Fruit fly (Drosophila melanogaster) whole organism, embryonic: ENCODE results near the gene Acf.

ENCODE experiments used
- Bgb ChIP-seq: fragments of 200-800 bp; sonication (Bioruptor generic); IDR thresholded peaks from 2 replicates; pipeline ENCODE4 v1.3.6; 2022; ENCODE audit warnings: missing biosample characterization, missing genetic modification characterization; ENCODE audit not compliant: partially characterized antibody
- C15 ChIP-seq: fragments of 200-800 bp; sonication (Bioruptor generic); IDR thresholded peaks from 3 replicates; pipeline ENCODE4 v1.3.6; 2022; ENCODE audit warnings: missing biosample characterization, missing genetic modification characterization
- CG10321 ChIP-seq: fragments of 200-800 bp; sonication (Bioruptor generic); IDR thresholded peaks from 2 replicates; pipeline ENCODE4 v1.3.6; 2022; ENCODE audit warnings: missing biosample characterization, missing genetic modification characterization
- CG10366 ChIP-seq: fragments of 200-800 bp; sonication (Bioruptor generic); IDR thresholded peaks from 2 replicates; pipeline ENCODE4 v1.3.6; 2022; ENCODE audit warnings: missing biosample characterization, missing genetic modification characterization
- CG12942 ChIP-seq: fragments of 200-800 bp; sonication (Bioruptor generic); optimal IDR thresholded peaks from 3 replicates; lab custom pipeline; 2016; ENCODE audit warnings: missing biosample characterization, missing genetic modification characterization
- CG13624 ChIP-seq: fragments of 200-800 bp; sonication (Bioruptor generic); optimal IDR thresholded peaks from 2 replicates; lab custom pipeline; 2016; ENCODE audit warnings: missing biosample characterization, missing genetic modification characterization
- CG14441 ChIP-seq: fragments of 200-800 bp; sonication (Bioruptor generic); IDR thresholded peaks from 2 replicates; pipeline ENCODE4 v1.3.6; 2022; ENCODE audit warnings: missing biosample characterization, missing genetic modification characterization
- CG14710 ChIP-seq: fragments of 200-800 bp; sonication (Bioruptor generic); optimal IDR thresholded peaks from 3 replicates; lab custom pipeline; 2019; ENCODE audit warnings: missing biosample characterization, mild to moderate bottlenecking, missing genetic modification characterization, moderate library complexity
- CG15011 ChIP-seq: fragments of 200-800 bp; sonication (Bioruptor generic); optimal IDR thresholded peaks from 3 replicates; lab custom pipeline; 2018; ENCODE audit warnings: missing biosample characterization, mild to moderate bottlenecking, missing genetic modification characterization
- CG15696 ChIP-seq: fragments of 200-800 bp; sonication (Bioruptor generic); optimal IDR thresholded peaks from 2 replicates; lab custom pipeline; 2019; ENCODE audit warnings: missing biosample characterization, mild to moderate bottlenecking, missing genetic modification characterization, moderate library complexity
- CG1792 ChIP-seq: fragments of 200-800 bp; sonication (Bioruptor generic); optimal IDR thresholded peaks from 2 replicates; lab custom pipeline; 2016; ENCODE audit warnings: missing biosample characterization, missing genetic modification characterization
- CG18476 ChIP-seq: fragments of 200-800 bp; sonication (Bioruptor generic); optimal IDR thresholded peaks from 2 replicates; lab custom pipeline; 2016; ENCODE audit warnings: missing biosample characterization, mild to moderate bottlenecking, missing genetic modification characterization
- CG32767 ChIP-seq: fragments of 200-800 bp; sonication (Bioruptor generic); IDR thresholded peaks from 2 replicates; pipeline ENCODE4 v1.3.6; 2022; ENCODE audit warnings: missing biosample characterization, missing genetic modification characterization
- CG3838 ChIP-seq: fragments of 200-800 bp; sonication (Bioruptor generic); optimal IDR thresholded peaks from 3 replicates; lab custom pipeline; 2016; ENCODE audit warnings: missing biosample characterization, missing genetic modification characterization
- CG5953 ChIP-seq: fragments of 200-800 bp; sonication (Bioruptor generic); IDR thresholded peaks from 2 replicates; pipeline ENCODE4 v1.3.6; 2022; ENCODE audit warnings: missing biosample characterization, missing genetic modification characterization
- CG6175 ChIP-seq: fragments of 200-800 bp; sonication (Bioruptor generic); IDR thresholded peaks from 3 replicates; pipeline ENCODE4 v1.3.6; 2022; ENCODE audit warnings: missing biosample characterization, missing genetic modification characterization
- CG7928 ChIP-seq: fragments of 200-800 bp; sonication (Bioruptor generic); optimal IDR thresholded peaks from 2 replicates; lab custom pipeline; 2017; ENCODE audit warnings: missing biosample characterization, mild to moderate bottlenecking, missing genetic modification characterization
- CG8478 ChIP-seq: fragments of >200 bp; optimal IDR thresholded peaks from 2 replicates; lab custom pipeline; 2018
- CG9797 ChIP-seq: fragments of 200-800 bp; sonication (Bioruptor generic); optimal IDR thresholded peaks from 3 replicates; lab custom pipeline; 2018; ENCODE audit warnings: missing biosample characterization, mild to moderate bottlenecking, missing genetic modification characterization
- Chrac-16 ChIP-seq: fragments of 200-800 bp; sonication (Bioruptor generic); optimal IDR thresholded peaks from 3 replicates; lab custom pipeline; 2016; ENCODE audit warnings: missing biosample characterization, missing genetic modification characterization
- Dref ChIP-seq: fragments of 200-800 bp; sonication (Bioruptor generic); IDR thresholded peaks from 2 replicates; pipeline ENCODE4 v1.3.6; 2022; ENCODE audit warnings: missing biosample characterization, missing genetic modification characterization
- Elba2 ChIP-seq: fragments of 200-800 bp; sonication (Bioruptor generic); optimal IDR thresholded peaks from 3 replicates; lab custom pipeline; 2016; ENCODE audit warnings: missing biosample characterization, missing genetic modification characterization
- Fer1 ChIP-seq: fragments of 200-800 bp; sonication (Bioruptor generic); optimal IDR thresholded peaks from 2 replicates; lab custom pipeline; 2017; ENCODE audit warnings: missing biosample characterization, mild to moderate bottlenecking, missing genetic modification characterization
- Gug ChIP-seq: fragments of 200-800 bp; sonication (Bioruptor generic); IDR thresholded peaks from 4 replicates; pipeline ENCODE4 v1.3.6; 2022; ENCODE audit warnings: missing biosample characterization, missing genetic modification characterization
- HHEX ChIP-seq: fragments of 200-800 bp; sonication (Bioruptor generic); optimal IDR thresholded peaks from 3 replicates; lab custom pipeline; 2017; ENCODE audit warnings: missing biosample characterization, mild to moderate bottlenecking, missing genetic modification characterization, missing genetic modification reagents
- HmgD ChIP-seq: fragments of 200-800 bp; sonication (Bioruptor generic); optimal IDR thresholded peaks from 3 replicates; lab custom pipeline; 2016; ENCODE audit warnings: missing biosample characterization, missing genetic modification characterization
- MTF-1 ChIP-seq: fragments of 200-800 bp; sonication (Bioruptor generic); optimal IDR thresholded peaks from 2 replicates; lab custom pipeline; 2018; ENCODE audit warnings: missing biosample characterization, mild to moderate bottlenecking, missing genetic modification characterization, borderline replicate concordance
- Max ChIP-seq: fragments of 200-800 bp; sonication (Bioruptor generic); optimal IDR thresholded peaks from 2 replicates; lab custom pipeline; 2016; ENCODE audit warnings: missing biosample characterization, mild to moderate bottlenecking, missing genetic modification characterization
- Med ChIP-seq: fragments of 200-800 bp; sonication (Bioruptor generic); peaks from one replicate; lab custom pipeline; 2016; ENCODE audit warnings: missing biosample characterization, missing genetic modification characterization, mild to moderate bottlenecking, inconsistent platforms, moderate library complexity
- Opbp ChIP-seq: fragments of 200-800 bp; sonication (Bioruptor generic); IDR thresholded peaks from 3 replicates; pipeline ENCODE4 v1.3.6; 2022; ENCODE audit warnings: missing biosample characterization, missing genetic modification characterization; ENCODE audit not compliant: partially characterized antibody
- ac ChIP-seq: fragments of 200-800 bp; sonication (Bioruptor generic); optimal IDR thresholded peaks from 3 replicates; lab custom pipeline; 2017; ENCODE audit warnings: missing biosample characterization, mild to moderate bottlenecking, missing genetic modification characterization
- btn ChIP-seq: fragments of 200-800 bp; sonication (Bioruptor generic); optimal IDR thresholded peaks from 2 replicates; lab custom pipeline; 2016; ENCODE audit warnings: missing biosample characterization, missing genetic modification characterization
- chif ChIP-seq, 2 experiments: fragments of 200-800 bp; sonication (Bioruptor generic); optimal IDR thresholded peaks; 3 replicates each; lab custom pipeline; 2016; ENCODE audit warnings: missing biosample characterization in 2 of 2, missing genetic modification characterization in 2 of 2
- dati ChIP-seq: fragments of 200-800 bp; sonication (Bioruptor generic); IDR thresholded peaks from 2 replicates; pipeline ENCODE4 v1.3.6; 2022; ENCODE audit warnings: missing biosample characterization, missing genetic modification characterization
- dm ChIP-seq: fragments of 200-800 bp; sonication (Bioruptor generic); optimal IDR thresholded peaks from 3 replicates; lab custom pipeline; 2016; ENCODE audit warnings: missing biosample characterization, missing genetic modification characterization
- ewg ChIP-seq: fragments of 200-800 bp; sonication (Bioruptor generic); optimal IDR thresholded peaks from 3 replicates; lab custom pipeline; 2017; ENCODE audit warnings: mild to moderate bottlenecking, missing biosample characterization, missing genetic modification reagents, missing genetic modification characterization
- gem ChIP-seq: fragments of 200-800 bp; sonication (Bioruptor generic); optimal IDR thresholded peaks from 2 replicates; lab custom pipeline; 2019; ENCODE audit warnings: missing biosample characterization, mild to moderate bottlenecking, missing genetic modification characterization, moderate library complexity
- gro ChIP-seq: fragments of 200-800 bp; sonication (Bioruptor generic); optimal IDR thresholded peaks from 2 replicates; lab custom pipeline; 2016; ENCODE audit warnings: missing biosample characterization, missing genetic modification characterization
- hb ChIP-seq: fragments of 200-800 bp; sonication (Bioruptor generic); IDR thresholded peaks from 3 replicates; pipeline ENCODE4 v1.3.6; 2022; ENCODE audit warnings: missing biosample characterization, missing genetic modification characterization; ENCODE audit not compliant: partially characterized antibody
- hkb ChIP-seq, 2 experiments: fragments of 200-800 bp in 1 of 2; fragments of >200 bp in 1 of 2; sonication (Bioruptor generic) in 1 of 2; IDR thresholded peaks in 1 of 2; optimal IDR thresholded peaks in 1 of 2; 2 replicates each; pipeline versions ENCODE4 v1.3.6 to Lab custom; 2017 to 2022; ENCODE audit warnings: missing biosample characterization in 1 of 2, missing genetic modification characterization in 1 of 2
- jigr1 ChIP-seq: fragments of 200-800 bp; sonication (Bioruptor generic); IDR thresholded peaks from 3 replicates; pipeline ENCODE4 v1.3.6; 2022; ENCODE audit warnings: missing biosample characterization, missing genetic modification characterization
- kah ChIP-seq: fragments of 200-800 bp; sonication (Bioruptor generic); optimal IDR thresholded peaks from 2 replicates; lab custom pipeline; 2018; ENCODE audit warnings: missing biosample characterization, mild to moderate bottlenecking, missing genetic modification characterization
- oc ChIP-seq: fragments of 200-800 bp; sonication (Bioruptor generic); optimal IDR thresholded peaks from 2 replicates; lab custom pipeline; 2018; ENCODE audit warnings: missing biosample characterization, mild to moderate bottlenecking, missing genetic modification characterization, moderate library complexity
- psq ChIP-seq: fragments of 200-800 bp; sonication (Bioruptor generic); optimal IDR thresholded peaks from 2 replicates; lab custom pipeline; 2017; ENCODE audit warnings: missing biosample characterization, missing genetic modification characterization
- salm ChIP-seq: fragments of 200-800 bp; sonication (Bioruptor generic); optimal IDR thresholded peaks from 2 replicates; lab custom pipeline; 2018; ENCODE audit warnings: missing biosample characterization, mild to moderate bottlenecking, missing genetic modification characterization
- scrt ChIP-seq: fragments of 200-800 bp; sonication (Bioruptor generic); optimal IDR thresholded peaks from 2 replicates; lab custom pipeline; 2018; ENCODE audit warnings: missing biosample characterization, mild to moderate bottlenecking, missing genetic modification characterization, moderate library complexity
- sd ChIP-seq: fragments of 200-800 bp; sonication (Bioruptor generic); optimal IDR thresholded peaks from 3 replicates; lab custom pipeline; 2018; ENCODE audit warnings: missing biosample characterization, mild to moderate bottlenecking, missing genetic modification characterization, moderate library complexity
- sisA ChIP-seq: fragments of 200-800 bp; sonication (Bioruptor generic); IDR thresholded peaks from 2 replicates; pipeline ENCODE4 v1.3.6; 2022; ENCODE audit warnings: missing biosample characterization, missing genetic modification characterization
- usp ChIP-seq: fragments of >200 bp; optimal IDR thresholded peaks from 2 replicates; lab custom pipeline; 2017; ENCODE audit warnings: missing biosample characterization, missing genetic modification characterization
- wdn ChIP-seq: fragments of 200-800 bp; sonication (Bioruptor generic); IDR thresholded peaks from 2 replicates; pipeline ENCODE4 v1.3.6; 2022; ENCODE audit warnings: missing biosample characterization, missing genetic modification characterization
- zfh1 ChIP-seq: fragments of 200-800 bp; sonication (Bioruptor generic); IDR thresholded peaks from 3 replicates; pipeline ENCODE4 v1.3.6; 2022; ENCODE audit warnings: missing biosample characterization, missing genetic modification characterization
- zfh2 ChIP-seq: fragments of 200-800 bp; sonication (Bioruptor generic); optimal IDR thresholded peaks from 2 replicates; lab custom pipeline; 2016; ENCODE audit warnings: missing biosample characterization, missing genetic modification characterization

Gene Acf

DNA sequence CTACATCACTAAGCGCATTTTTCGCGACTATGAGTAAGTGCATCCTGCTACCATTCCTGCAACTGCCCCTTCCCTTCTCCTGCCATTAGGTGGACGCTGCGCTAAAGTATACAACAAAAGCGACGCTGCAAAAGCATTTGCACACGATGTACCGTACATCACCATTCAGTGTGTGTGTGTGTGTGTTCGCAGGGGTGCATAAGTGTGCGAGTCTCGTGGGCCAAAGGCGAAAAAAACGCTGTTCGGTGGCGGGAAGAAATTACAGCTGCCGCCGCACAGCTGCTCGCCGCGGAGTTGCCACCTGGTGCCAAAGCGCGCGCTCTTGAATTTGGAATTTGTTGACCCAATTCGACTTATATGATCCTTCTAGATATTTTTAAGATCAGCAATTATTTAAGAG lies 676 bp downstream of the Acf start (continued):
- TF ChIP-seq hb (no peak), CG15011 (GFP tag; lab: Kevin White, UChicago) (no peak), zfh2 (no peak), sd (tag; lab: Kevin White, UChicago) (no peak), CG6175 (peak; percentile 88; the same call in 2 of the 3 replicates), zfh1 (GFP tag; lab: Robert Waterston, UW) (0 out of 3 replicates have a peak, but pooled peaks have one; percentile 10), ewg (peak; percentile 24), CG13624 (GFP tag; lab: Kevin White, UChicago) (no peak), CG12942 (no peak), Elba2 (no peak), Fer1 (GFP tag; lab: Kevin White, UChicago) (no peak), hkb (optimal IDR thresholded peaks at IDR 0.05; lab: Kevin White, UChicago) (no peak), hkb (GFP tag; IDR thresholded peaks at IDR 0.05; lab: Robert Waterston, UW) (no peak), CG10321 (GFP tag; lab: Robert Waterston, UW) (no peak), salm (no peak), HmgD (GFP tag; lab: Kevin White, UChicago) (peak; percentile 4), gem (tag; lab: Kevin White, UChicago) (no peak), CG14710 (tag; lab: Kevin White, UChicago) (no peak), HHEX (no peak), CG7928 (GFP tag; lab: Kevin White, UChicago) (peak; percentile 81), usp (no peak), gro (no peak), CG10366 (GFP tag; lab: Robert Waterston, UW) (no peak), CG8478 (lab: Kevin White, UChicago) (peak; percentile 76), MTF-1 (GFP tag; lab: Kevin White, UChicago) (no peak), CG3838 (GFP tag; lab: Kevin White, UChicago) (no peak), Opbp (GFP tag; lab: Robert Waterston, UW) (0 out of 3 replicates have a peak, but pooled peaks have one; percentile 13), psq (GFP tag; lab: Kevin White, UChicago) (no peak), kah (no peak), dm (GFP tag; lab: Kevin White, UChicago) (peak; percentile 89), Max (GFP tag; lab: Kevin White, UChicago) (peak; percentile 23), Chrac-16 (GFP tag; lab: Kevin White, UChicago) (no peak), chif (GFP tag; optimal IDR thresholded peaks at IDR 0.05; lab: Kevin White, UChicago) (no peak), jigr1 (no peak), dati (GFP tag; lab: Robert Waterston, UW) (no peak), CG1792 (GFP tag; lab: Kevin White, UChicago) (no peak), C15 (no peak), oc (tag; lab: Kevin White, UChicago) (no peak), CG18476 (GFP tag; lab: Kevin White, UChicago) (no peak), CG14441 (GFP tag; lab: Robert Waterston, UW) (no peak), CG15696 (tag; lab: Kevin White, UChicago) (no peak), Gug (GFP tag; lab: Robert Waterston, UW) (no peak), Dref (GFP tag; lab: Robert Waterston, UW) (peak; percentile 45; the same call in 1 of the 2 replicates), btn (no peak), ac (peak; percentile 81), scrt (GFP tag; lab: Kevin White, UChicago) (no peak), CG5953 (GFP tag; lab: Robert Waterston, UW) (no peak), wdn (GFP tag; lab: Robert Waterston, UW) (no peak), Med (GFP tag; lab: Kevin White, UChicago) (peak; percentile 89), sisA (no peak), CG32767 (GFP tag; lab: Robert Waterston, UW) (no peak), Bgb (peak; percentile 26; the same call in 1 of the 2 replicates), CG9797 (GFP tag; lab: Kevin White, UChicago) (peak; percentile 28)
